Worm (Caenorhabditis elegans) whole organism, L3 larva: ENCODE measurements around the gene F15B9.8.

Source experiments
- R02D3.7 ChIP-seq: fragments of 150-350 bp; optimal IDR thresholded peaks from 2 replicates; lab custom pipeline; 2014; ENCODE audit warnings: missing biosample characterization, missing genetic modification characterization
- ZK546.5 ChIP-seq: sonication (generic microtip); optimal IDR thresholded peaks from 2 replicates; lab custom pipeline; 2017; ENCODE audit warnings: missing biosample characterization, missing genetic modification characterization
- aly-2 ChIP-seq: fragments of 150-350 bp; optimal IDR thresholded peaks from 2 replicates; lab custom pipeline; 2014; ENCODE audit warnings: missing biosample characterization, missing genetic modification characterization
- ama-1 ChIP-seq: fragments of 150-350 bp; optimal IDR thresholded peaks from 2 replicates; lab custom pipeline; 2018
- ceh-28 ChIP-seq: fragments of 150-350 bp; optimal IDR thresholded peaks from 2 replicates; lab custom pipeline; 2014; ENCODE audit warnings: missing biosample characterization, missing genetic modification reagents, missing genetic modification characterization
- ceh-82 ChIP-seq: fragments of 150-350 bp; optimal IDR thresholded peaks from 2 replicates; lab custom pipeline; 2014; ENCODE audit warnings: missing biosample characterization, missing genetic modification characterization
- ceh-9 ChIP-seq: sonication (generic microtip); optimal IDR thresholded peaks from 2 replicates; lab custom pipeline; 2018; ENCODE audit warnings: missing biosample characterization, missing genetic modification characterization
- daf-12 ChIP-seq: fragments of 150-350 bp; optimal IDR thresholded peaks from 2 replicates; lab custom pipeline; 2014; ENCODE audit warnings: missing biosample characterization, missing genetic modification reagents, missing genetic modification characterization
- elt-2 ChIP-seq: sonication (generic microtip); optimal IDR thresholded peaks from 2 replicates; lab custom pipeline; 2016; ENCODE audit warnings: missing genetic modification reagents, mild to moderate bottlenecking, missing genetic modification characterization, missing compliant biosample characterization
- elt-3 ChIP-seq, 3 experiments: fragments of 150-350 bp in 1 of 3; sonication (generic microtip) in 2 of 3; optimal IDR thresholded peaks; 2 replicates in 2 of 3; 4 replicates in 1 of 3; lab custom pipeline; 2014 to 2017; ENCODE audit warnings: missing biosample characterization in 3 of 3, missing genetic modification characterization in 3 of 3
- fkh-10 ChIP-seq: sonication (generic microtip); optimal IDR thresholded peaks from 2 replicates; lab custom pipeline; 2017; ENCODE audit warnings: missing biosample characterization, missing genetic modification reagents, missing genetic modification characterization
- fos-1 ChIP-seq: fragments of 150-350 bp; optimal IDR thresholded peaks from 2 replicates; lab custom pipeline; 2014; ENCODE audit warnings: missing biosample characterization, missing genetic modification characterization
- hmg-11 ChIP-seq: sonication (generic microtip); optimal IDR thresholded peaks from 2 replicates; lab custom pipeline; 2016; ENCODE audit warnings: missing genetic modification characterization, missing compliant biosample characterization
- jun-1 ChIP-seq: fragments of 150-350 bp; optimal IDR thresholded peaks from 2 replicates; lab custom pipeline; 2014; ENCODE audit warnings: missing biosample characterization, missing genetic modification reagents, missing genetic modification characterization
- lin-15B ChIP-seq: fragments of 150-350 bp; optimal IDR thresholded peaks from 2 replicates; lab custom pipeline; 2014; ENCODE audit warnings: missing biosample characterization, missing genetic modification characterization
- lsy-12 ChIP-seq: sonication (generic microtip); optimal IDR thresholded peaks from 2 replicates; lab custom pipeline; 2016; ENCODE audit warnings: mild to moderate bottlenecking, missing genetic modification characterization, missing compliant biosample characterization
- mdl-1 ChIP-seq: fragments of 150-350 bp; optimal IDR thresholded peaks from 2 replicates; lab custom pipeline; 2014; ENCODE audit warnings: missing biosample characterization, missing genetic modification characterization
- mml-1 ChIP-seq: fragments of 150-350 bp; sonication (generic microtip); optimal IDR thresholded peaks from 3 replicates; lab custom pipeline; 2014; ENCODE audit warnings: missing biosample characterization, missing genetic modification characterization
- nhr-237 ChIP-seq: fragments of 150-350 bp; optimal IDR thresholded peaks from 2 replicates; lab custom pipeline; 2014; ENCODE audit warnings: missing biosample characterization, missing genetic modification characterization
- nhr-25 ChIP-seq: sonication (generic microtip); optimal IDR thresholded peaks from 2 replicates; lab custom pipeline; 2017; ENCODE audit warnings: missing biosample characterization, missing genetic modification characterization
- nhr-28 ChIP-seq: fragments of 150-350 bp; optimal IDR thresholded peaks from 2 replicates; lab custom pipeline; 2014; ENCODE audit warnings: missing biosample characterization, missing genetic modification characterization
- nhr-43 ChIP-seq: sonication (generic microtip); optimal IDR thresholded peaks from 2 replicates; lab custom pipeline; 2016; ENCODE audit warnings: mild to moderate bottlenecking, missing genetic modification characterization, missing compliant biosample characterization; ENCODE audit not compliant: poor library complexity, severe bottlenecking
- nhr-67 ChIP-seq: fragments of 150-350 bp; optimal IDR thresholded peaks from 2 replicates; lab custom pipeline; 2014; ENCODE audit warnings: missing biosample characterization, missing genetic modification characterization
- nhr-77 ChIP-seq: fragments of 150-350 bp; optimal IDR thresholded peaks from 2 replicates; lab custom pipeline; 2014; ENCODE audit warnings: missing biosample characterization, missing genetic modification characterization
- pqm-1 ChIP-seq: fragments of 150-350 bp; optimal IDR thresholded peaks from 2 replicates; lab custom pipeline; 2017; ENCODE audit warnings: missing biosample characterization, missing genetic modification characterization, inconsistent platforms
- sea-2 ChIP-seq: fragments of 150-350 bp; sonication (generic microtip); optimal IDR thresholded peaks from 4 replicates; lab custom pipeline; 2014; ENCODE audit warnings: missing biosample characterization, missing genetic modification reagents, missing genetic modification characterization
- skn-1 ChIP-seq: fragments of 150-350 bp; optimal IDR thresholded peaks from 2 replicates; lab custom pipeline; 2014; ENCODE audit warnings: missing biosample characterization, missing genetic modification characterization
- tbx-2 ChIP-seq: sonication (generic microtip); optimal IDR thresholded peaks from 2 replicates; lab custom pipeline; 2016; ENCODE audit warnings: mild to moderate bottlenecking, missing genetic modification characterization, missing compliant biosample characterization
- unc-39 ChIP-seq: sonication (generic microtip); optimal IDR thresholded peaks from 4 replicates; lab custom pipeline; 2017; ENCODE audit warnings: missing biosample characterization, missing genetic modification characterization
- zag-1 ChIP-seq: fragments of 150-350 bp; optimal IDR thresholded peaks from 2 replicates; lab custom pipeline; 2014; ENCODE audit warnings: missing biosample characterization, missing genetic modification characterization
- ztf-11 ChIP-seq: fragments of 150-350 bp; optimal IDR thresholded peaks from 2 replicates; lab custom pipeline; 2014; ENCODE audit warnings: missing biosample characterization, missing genetic modification characterization

Gene F15B9.8

DNA sequence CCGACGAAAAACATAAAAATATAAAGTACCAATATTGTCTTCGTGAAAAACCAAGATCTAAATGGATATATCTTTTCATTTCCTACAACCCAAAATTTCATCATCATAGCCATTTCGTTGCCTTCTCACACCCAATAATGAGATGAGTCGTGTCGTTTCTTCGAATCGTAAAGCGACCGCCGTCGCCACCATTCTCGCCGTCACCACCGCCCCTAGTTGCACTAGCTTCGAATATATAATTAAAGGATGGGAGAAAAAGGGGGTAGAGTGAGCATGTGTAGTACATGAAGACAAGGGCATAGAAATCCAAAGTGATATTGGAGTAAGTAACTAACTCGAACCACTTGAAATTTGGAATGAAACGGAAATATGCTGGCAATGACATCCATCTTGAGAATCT lies 33.9 kb downstream of the F15B9.8 start:
- TF ChIP-seq nhr-25, result no peak
- TF ChIP-seq zag-1, result no peak
- TF ChIP-seq nhr-67 (tag; lab: Kevin White, UChicago), result no peak
- TF ChIP-seq jun-1 (tag; lab: Kevin White, UChicago), result no peak
- no peak for TF ChIP-seq ZK546.5 (tag; lab: Kevin White, UChicago)
- no peak for TF ChIP-seq daf-12 (tag; lab: Kevin White, UChicago)
- TF ChIP-seq ceh-9 (tag; lab: Kevin White, UChicago), result no peak
- TF ChIP-seq ztf-11, result no peak
- TF ChIP-seq nhr-28 (tag; lab: Kevin White, UChicago), result no peak
- no peak for TF ChIP-seq aly-2 (tag; lab: Kevin White, UChicago)
- no peak for TF ChIP-seq skn-1 (tag; lab: Kevin White, UChicago)
- no peak for TF ChIP-seq lin-15B (tag; lab: Kevin White, UChicago)
- no peak for TF ChIP-seq nhr-77 (tag; lab: Kevin White, UChicago)
- no peak for TF ChIP-seq nhr-43 (tag; lab: Kevin White, UChicago)
- TF ChIP-seq ama-1 (lab: Kevin White, UChicago), result no peak

- TF ChIP-seq zag-1 (no peak), nhr-237 (tag; lab: Kevin White, UChicago) (no peak), ceh-9 (tag; lab: Kevin White, UChicago) (no peak), ztf-11 (no peak), R02D3.7 (tag; lab: Kevin White, UChicago) (no peak), ceh-28 (tag; lab: Kevin White, UChicago) (no peak), lin-15B (tag; lab: Kevin White, UChicago) (no peak), skn-1 (tag; lab: Kevin White, UChicago) (no peak), sea-2 (GFP tag; lab: Kevin White, UChicago) (no peak), elt-3 (tag; optimal IDR thresholded peaks at IDR 0.05; lab: Kevin White, UChicago) (no peak)
Measured at ce11 chrV:13024499-13024898, 36.1 kb downstream of the F15B9.8 start.

DNA sequence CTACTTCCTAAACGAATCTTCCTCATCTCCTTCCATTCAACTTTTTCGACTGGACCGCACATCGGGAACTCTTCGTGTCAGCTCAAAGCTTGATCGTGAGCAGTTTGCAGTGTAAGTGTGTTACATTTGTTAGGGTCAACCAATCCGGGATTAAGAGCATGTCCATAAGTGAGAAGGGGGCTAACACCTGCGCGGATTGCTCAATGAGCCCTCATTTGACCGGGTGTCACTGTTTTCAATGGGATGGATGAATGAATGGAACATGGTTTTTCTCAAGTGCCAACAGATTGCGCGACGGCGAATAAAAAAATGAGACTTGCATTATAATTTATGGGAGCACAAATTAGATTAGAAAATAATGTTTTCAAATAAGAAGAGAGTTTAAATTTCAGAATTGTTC lies 36.9 kb downstream of the F15B9.8 start:
- TF ChIP-seq lsy-12 (tag; lab: Kevin White, UChicago) (no peak), ceh-9 (tag; lab: Kevin White, UChicago) (no peak), nhr-237 (tag; lab: Kevin White, UChicago) (no peak), ama-1 (lab: Kevin White, UChicago) (no peak), mdl-1 (no peak), mml-1 (tag; lab: Kevin White, UChicago) (no peak), fos-1 (no peak)

DNA sequence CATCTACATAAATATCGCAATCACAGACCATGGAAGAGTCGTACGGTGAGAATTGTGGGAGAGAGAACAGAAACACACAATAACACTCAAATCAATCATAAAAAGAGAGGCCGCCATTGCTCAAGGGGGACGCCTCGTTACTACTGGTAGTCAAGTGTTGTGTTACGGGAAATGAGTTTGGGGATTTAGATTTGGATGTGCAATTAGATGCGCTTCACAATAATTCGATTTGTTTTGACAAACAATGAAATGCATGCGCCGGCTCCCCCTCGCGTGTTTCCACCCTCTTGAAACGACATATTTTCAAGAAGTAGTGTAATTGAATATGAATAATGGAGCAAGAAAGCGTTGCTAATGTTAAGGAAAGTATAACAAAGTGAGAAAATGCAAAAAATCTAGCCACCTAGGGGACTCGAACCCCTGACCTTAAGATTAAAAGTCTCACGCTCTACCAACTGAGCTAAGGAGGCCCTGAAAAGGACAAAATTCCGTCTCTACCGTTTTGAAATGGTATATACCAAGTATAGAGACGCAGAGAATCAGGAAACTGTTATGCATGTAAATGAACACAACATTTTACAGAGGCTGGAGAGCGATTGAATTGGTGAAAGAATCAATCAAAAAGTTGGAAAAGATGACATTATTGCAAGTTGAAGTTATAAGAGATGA lies 38.4 kb downstream of the F15B9.8 start:
- TF ChIP-seq unc-39 (tag; lab: Kevin White, UChicago), result no peak
- TF ChIP-seq elt-2, result peak; percentile 17
- TF ChIP-seq, all 47 proteins: peak for 1

DNA sequence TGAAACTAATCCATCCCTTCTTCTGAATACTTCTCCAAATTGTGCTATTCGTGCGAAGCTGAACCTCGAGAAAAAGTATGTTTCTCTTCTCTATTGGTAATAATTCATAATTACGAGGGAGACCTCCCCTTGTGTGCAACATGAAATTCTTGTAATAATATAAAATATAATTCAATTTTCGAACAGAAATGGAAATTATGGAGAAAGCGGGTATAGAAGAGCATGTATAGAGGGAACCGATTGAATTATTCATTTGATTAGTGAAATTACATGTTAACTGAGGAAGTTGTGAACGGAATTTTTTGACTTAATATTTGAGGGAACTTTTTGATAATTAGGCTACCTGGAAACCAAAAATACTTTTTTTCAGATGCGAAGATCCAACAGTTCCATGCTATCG lies 40.5 kb downstream of the F15B9.8 start:
- no peak for TF ChIP-seq ceh-9 (tag; lab: Kevin White, UChicago)
- TF ChIP-seq fkh-10 (GFP tag; lab: Kevin White, UChicago), result peak; percentile 13
- TF ChIP-seq unc-39 (tag; lab: Kevin White, UChicago), result no peak
- no peak for TF ChIP-seq ceh-28 (tag; lab: Kevin White, UChicago)
- TF ChIP-seq pqm-1 (tag; lab: Kevin White, UChicago), result no peak

ce11 chrV:13033223-13033622 lies 44.9 kb downstream of the F15B9.8 start, which contains the start of gene W07G4.1:
W07G4.1 (plus strand) TSS chrV:13033523.
- TF ChIP-seq R02D3.7 (tag; lab: Kevin White, UChicago), result no peak
- no peak for TF ChIP-seq nhr-237 (tag; lab: Kevin White, UChicago)
- no peak for TF ChIP-seq unc-39 (tag; lab: Kevin White, UChicago)
- no peak for TF ChIP-seq ceh-82 (tag; lab: Kevin White, UChicago)
- TF ChIP-seq hmg-11 (tag; lab: Kevin White, UChicago), result no peak
- TF ChIP-seq tbx-2 (tag; lab: Kevin White, UChicago), result no peak
